Fruit fly (Drosophila melanogaster): ENCODE measurements around the gene nAChRalpha6.

DNA sequence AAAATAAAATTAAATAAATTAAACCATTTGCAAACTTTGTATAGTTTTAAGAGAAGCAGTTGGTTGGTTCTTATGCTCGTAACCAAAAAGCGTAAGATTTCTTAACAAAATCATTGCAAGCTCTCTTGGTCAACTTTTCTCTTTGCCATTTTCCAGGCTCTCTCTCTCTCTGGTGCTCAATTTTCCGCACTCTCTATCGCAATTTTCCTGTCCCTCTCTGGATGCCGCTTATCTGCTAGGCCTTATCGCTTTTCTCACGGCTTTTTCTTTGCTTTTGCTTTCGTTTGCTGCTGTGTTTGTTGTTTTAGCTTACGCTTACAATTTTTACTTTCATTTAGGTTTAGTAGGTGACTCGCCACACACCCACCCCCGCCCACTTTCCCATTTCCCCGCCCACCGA lies 141.4 kb downstream of the nAChRalpha6 start:
- TF ChIP-seq Mnt (GFP tag; optimal IDR thresholded peaks at IDR 0.05) (no peak), cic (GFP tag; optimal IDR thresholded peaks at IDR 0.05) (no peak), CG11617 (GFP tag; optimal IDR thresholded peaks at IDR 0.05) (no peak)

All from whole organism, adult.